Fruit fly (Drosophila melanogaster): Measurements from ENCODE around the gene Drak.

dm6 chrX:11511955-11512354 is 19.0 kb downstream of the Drak start:
- no peak for TF ChIP-seq Rx (GFP tag; IDR thresholded peaks at IDR 0.05)
- no peak for TF ChIP-seq ranshi (GFP tag; IDR thresholded peaks at IDR 0.05)
- TF ChIP-seq pb (GFP tag; optimal IDR thresholded peaks at IDR 0.05), result no peak
- no peak for TF ChIP-seq prd (optimal IDR thresholded peaks at IDR 0.05)
- no peak for TF ChIP-seq prd (GFP tag; IDR thresholded peaks at IDR 0.05)
- TF ChIP-seq CG8944 (GFP tag; optimal IDR thresholded peaks at IDR 0.05), result no peak
- TF ChIP-seq Mrtf (GFP tag; IDR thresholded peaks at IDR 0.05), result 0 out of 3 replicates have a peak, but pooled peaks have one; percentile 20
- TF ChIP-seq CG17361 (GFP tag; IDR thresholded peaks at IDR 0.05), result no peak
- no peak for TF ChIP-seq CG10209 (GFP tag; optimal IDR thresholded peaks at IDR 0.05)
- TF ChIP-seq disco-r (GFP tag; optimal IDR thresholded peaks at IDR 0.05), result no peak
- no peak for TF ChIP-seq CG10654 (GFP tag; optimal IDR thresholded peaks at IDR 0.05)
- TF ChIP-seq Eip74EF (GFP tag; optimal IDR thresholded peaks at IDR 0.05), result no peak
- TF ChIP-seq CG10274 (GFP tag; optimal IDR thresholded peaks at IDR 0.05), result no peak
- TF ChIP-seq Usf (GFP tag; optimal IDR thresholded peaks at IDR 0.05), result no peak
- TF ChIP-seq CG3281 (GFP tag; optimal IDR thresholded peaks at IDR 0.05), result no peak

All from whole organism, embryonic.